Worm (Caenorhabditis elegans): Measurements from ENCODE around the gene T25E4.1.

T25E4.1 gene

DNA sequence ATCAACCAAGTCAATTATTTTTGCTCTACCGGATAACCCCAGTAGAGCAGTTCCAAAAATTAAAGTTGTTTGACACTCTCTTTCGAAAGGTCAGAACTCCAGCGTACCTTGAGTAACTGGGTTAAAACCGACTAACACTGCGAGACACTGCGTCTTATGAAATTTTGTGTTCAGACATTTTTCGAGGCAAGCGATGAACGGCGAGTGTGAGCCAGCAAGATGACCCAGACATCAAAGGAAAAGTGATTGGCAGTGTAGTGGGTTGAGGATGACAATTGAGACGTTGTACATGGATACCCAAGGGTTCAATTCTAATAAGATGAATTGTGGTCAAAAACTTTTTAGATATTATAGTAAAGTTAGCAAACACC lies 34.0 kb upstream of the T25E4.1 start (continued):
- TF ChIP-seq hmg-1.1 (GFP tag; IDR thresholded peaks at IDR 0.05) (peak; percentile 8; the same call in 1 of the 2 replicates), hif-1 (tag; optimal IDR thresholded peaks at IDR 0.05) (peak in 1 of 2 experiments; percentile 34), ceh-82 (tag; optimal IDR thresholded peaks at IDR 0.05) (no peak), lsy-2 (tag; optimal IDR thresholded peaks at IDR 0.05) (peak; percentile 0 to 83), aly-2 (tag; optimal IDR thresholded peaks at IDR 0.05) (no peak), lin-38 (GFP tag; IDR thresholded peaks at IDR 0.05) (0 out of 2 replicates have a peak, but pooled peaks have one; percentile 4), attf-4 (tag; optimal IDR thresholded peaks at IDR 0.05) (no peak), egl-43 (GFP tag; IDR thresholded peaks at IDR 0.05) (peak; percentile 65; the same call in 1 of the 2 replicates), ceh-28 (tag; optimal IDR thresholded peaks at IDR 0.05) (no peak), pha-4 (GFP tag; IDR thresholded peaks at IDR 0.05) (peak; percentile 16; the same call in 1 of the 2 replicates), pha-4 (tag; optimal IDR thresholded peaks at IDR 0.05) (no peak), T20F7.1 (GFP tag; optimal IDR thresholded peaks at IDR 0.05) (no peak), arid-1 (GFP tag; conservative IDR thresholded peaks at IDR 0.05) (peak; percentile 74), php-3 (GFP tag; IDR thresholded peaks at IDR 0.05) (peak; percentile 36; the same call in 1 of the 2 replicates), nhr-10 (tag; optimal IDR thresholded peaks at IDR 0.05) (peak; percentile 72), mdt-29 (GFP tag; IDR thresholded peaks at IDR 0.05) (peak; percentile 97), lim-7 (GFP tag; IDR thresholded peaks at IDR 0.05) (no peak), tra-1 (GFP tag; IDR thresholded peaks at IDR 0.05) (no peak), madf-5 (GFP tag; IDR thresholded peaks at IDR 0.05) (no peak), egl-27 (tag; optimal IDR thresholded peaks at IDR 0.05) (peak; percentile 48), fkh-10 (GFP tag; optimal IDR thresholded peaks at IDR 0.05) (no peak), Y5F2A.4 (GFP tag; optimal IDR thresholded peaks at IDR 0.05) (no peak), duxl-1 (tag; optimal IDR thresholded peaks at IDR 0.05; ENCODE audit: poor library complexity) (peak; percentile 46), unc-62 (GFP tag; optimal IDR thresholded peaks at IDR 0.05 in 1 of 2) (peak in 1 of 2 experiments; percentile 95), unc-62 (tag; optimal IDR thresholded peaks at IDR 0.05) (no peak), ceh-20 (GFP tag; IDR thresholded peaks at IDR 0.05) (peak; percentile 46), daf-19 (GFP tag; conservative IDR thresholded peaks at IDR 0.05) (no peak), pqm-1 (tag; optimal IDR thresholded peaks at IDR 0.05) (no peak), ZK546.5 (tag; optimal IDR thresholded peaks at IDR 0.05) (no peak), ZK337.2 (GFP tag; IDR thresholded peaks at IDR 0.05) (no peak), unc-39 (tag; optimal IDR thresholded peaks at IDR 0.05) (no peak), set-16 (GFP tag; IDR thresholded peaks at IDR 0.05) (no peak), ama-1 (optimal IDR thresholded peaks at IDR 0.05) (peak; percentile 99), zfp-2 (tag; optimal IDR thresholded peaks at IDR 0.05) (no peak), ceh-44 (GFP tag; IDR thresholded peaks at IDR 0.05) (no peak), F37D6.2 (tag; optimal IDR thresholded peaks at IDR 0.05) (no peak), vab-7 (GFP tag; IDR thresholded peaks at IDR 0.05) (peak; percentile 61), D1046.2 (GFP tag; IDR thresholded peaks at IDR 0.05) (peak; percentile 59; the same call in 1 of the 2 replicates), zag-1 (tag; optimal IDR thresholded peaks at IDR 0.05) (no peak), T26A8.4 (GFP tag; IDR thresholded peaks at IDR 0.05) (peak; percentile 4), nhr-42 (GFP tag; IDR thresholded peaks at IDR 0.05) (peak; percentile 86), F44E2.7 (GFP tag; IDR thresholded peaks at IDR 0.05) (no peak), nhr-111 (GFP tag; optimal IDR thresholded peaks at IDR 0.05) (no peak), nhr-6 (tag; optimal IDR thresholded peaks at IDR 0.05) (no peak), rbr-2 (tag; optimal IDR thresholded peaks at IDR 0.05) (no peak), F10B5.3 (tag; optimal IDR thresholded peaks at IDR 0.05) (no peak), hlh-30 (tag; optimal IDR thresholded peaks at IDR 0.05; ENCODE audit: insufficient read depth) (peak; percentile 33), zip-11 (GFP tag; IDR thresholded peaks at IDR 0.05) (no peak), nhr-237 (tag; optimal IDR thresholded peaks at IDR 0.05) (no peak), ceh-32 (tag; optimal IDR thresholded peaks at IDR 0.05; ENCODE audit: poor library complexity) (no peak), nhr-102 (tag; optimal IDR thresholded peaks at IDR 0.05) (peak; percentile 10), aha-1 (tag) (peak; percentile 48), daf-12 (tag; optimal IDR thresholded peaks at IDR 0.05) (no peak)

Measured in whole organism, L4 larva.